Worm (Caenorhabditis elegans): ENCODE data around the gene ttbk-8.2.

DNA sequence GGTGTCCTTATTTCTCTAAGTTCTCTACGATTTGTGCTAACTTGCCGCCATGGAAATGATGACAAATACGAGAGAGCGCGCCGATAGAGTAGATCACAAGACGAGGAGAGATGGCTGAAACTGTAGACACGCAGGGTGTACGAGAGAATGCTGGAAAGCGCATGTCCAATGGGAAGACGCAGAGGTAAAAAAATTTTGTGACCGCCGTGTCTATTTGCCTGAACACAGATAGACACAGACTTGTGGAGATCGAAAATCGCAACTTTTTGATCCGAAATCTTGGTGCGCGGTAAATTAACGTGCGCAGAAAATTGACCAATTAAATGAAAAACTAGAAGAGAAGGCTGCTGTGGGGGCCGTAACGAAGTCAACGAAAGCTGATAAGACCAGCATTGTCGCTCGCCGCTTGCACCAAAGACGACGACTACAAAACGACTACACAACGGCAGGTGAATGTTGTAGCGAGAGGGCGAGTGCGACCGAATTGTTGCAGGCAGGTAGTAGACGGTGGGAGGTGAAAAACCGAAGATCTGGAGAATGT lies 25.5 kb downstream of the ttbk-8.2 start:
- TF ChIP-seq him-1 (tag; optimal IDR thresholded peaks at IDR 0.05) (no peak), W03F9.2 (tag; optimal IDR thresholded peaks at IDR 0.05) (no peak), dao-5 (tag; optimal IDR thresholded peaks at IDR 0.05) (no peak)

Measured in whole organism, L4/young adult.